Fruit fly (Drosophila melanogaster) whole organism, embryonic: Measurements from ENCODE around the gene CG46459.
A peak's percentile ranks its signal among the peaks of the same experiment; 100 is the strongest.

Experiments used
- Aef1 ChIP-seq: fragments of 200-800 bp; sonication (Bioruptor generic); IDR thresholded peaks from 3 replicates; pipeline ENCODE4 v1.3.6; 2022; ENCODE audit warnings: missing biosample characterization, missing genetic modification characterization
- Atf-2 ChIP-seq: fragments of 200-800 bp; sonication (Bioruptor generic); optimal IDR thresholded peaks from 2 replicates; lab custom pipeline; 2016; ENCODE audit warnings: missing biosample characterization, missing genetic modification characterization
- CG10565 ChIP-seq: fragments of 200-800 bp; sonication (Bioruptor generic); optimal IDR thresholded peaks from 3 replicates; lab custom pipeline; 2016; ENCODE audit warnings: missing biosample characterization, mild to moderate bottlenecking, missing genetic modification characterization
- CG10979 ChIP-seq: fragments of 200-800 bp; sonication (Bioruptor generic); optimal IDR thresholded peaks from 2 replicates; lab custom pipeline; 2018; ENCODE audit warnings: missing biosample characterization, mild to moderate bottlenecking, missing genetic modification characterization, moderate library complexity
- CG12236 ChIP-seq: fragments of 200-800 bp; sonication (Bioruptor generic); optimal IDR thresholded peaks from 2 replicates; lab custom pipeline; 2016; ENCODE audit warnings: missing biosample characterization, missing genetic modification characterization
- CG15269 ChIP-seq: fragments of 200-800 bp; sonication (Bioruptor generic); optimal IDR thresholded peaks from 2 replicates; lab custom pipeline; 2018; ENCODE audit warnings: missing biosample characterization, mild to moderate bottlenecking, missing genetic modification characterization, moderate library complexity
- CG17361 ChIP-seq: fragments of 200-800 bp; sonication (Bioruptor generic); IDR thresholded peaks from 3 replicates; pipeline ENCODE4 v1.3.6; 2022; ENCODE audit warnings: missing biosample characterization, missing genetic modification characterization
- CG17802 ChIP-seq: fragments of 200-800 bp; sonication (Bioruptor generic); optimal IDR thresholded peaks from 2 replicates; lab custom pipeline; 2018; ENCODE audit warnings: missing biosample characterization, mild to moderate bottlenecking, missing genetic modification characterization, moderate library complexity
- CG2120 ChIP-seq: fragments of 200-800 bp; sonication (Bioruptor generic); optimal IDR thresholded peaks from 3 replicates; lab custom pipeline; 2016; ENCODE audit warnings: missing biosample characterization, missing genetic modification characterization
- CG2199 ChIP-seq: fragments of 200-800 bp; sonication (Bioruptor generic); IDR thresholded peaks from 3 replicates; pipeline ENCODE4 v1.3.6; 2022; ENCODE audit warnings: missing biosample characterization, missing genetic modification characterization
- CG2678 ChIP-seq: fragments of 200-800 bp; sonication (Bioruptor generic); optimal IDR thresholded peaks from 3 replicates; lab custom pipeline; 2019; ENCODE audit warnings: missing biosample characterization, mild to moderate bottlenecking, missing genetic modification characterization, moderate library complexity
- CG3995 ChIP-seq: fragments of 200-800 bp; sonication (Bioruptor generic); optimal IDR thresholded peaks from 3 replicates; lab custom pipeline; 2016; ENCODE audit warnings: missing biosample characterization, missing genetic modification characterization
- CG4282 ChIP-seq: fragments of 200-800 bp; sonication (Bioruptor generic); optimal IDR thresholded peaks from 2 replicates; lab custom pipeline; 2016; ENCODE audit warnings: missing biosample characterization, missing genetic modification characterization
- CG5953 ChIP-seq: fragments of 200-800 bp; sonication (Bioruptor generic); IDR thresholded peaks from 2 replicates; pipeline ENCODE4 v1.3.6; 2022; ENCODE audit warnings: missing biosample characterization, missing genetic modification characterization
- CG7928 ChIP-seq: fragments of 200-800 bp; sonication (Bioruptor generic); optimal IDR thresholded peaks from 2 replicates; lab custom pipeline; 2017; ENCODE audit warnings: missing biosample characterization, mild to moderate bottlenecking, missing genetic modification characterization
- CG8359 ChIP-seq: fragments of 200-800 bp; sonication (Bioruptor generic); optimal IDR thresholded peaks from 2 replicates; lab custom pipeline; 2017; ENCODE audit warnings: missing biosample characterization, mild to moderate bottlenecking, missing genetic modification characterization, borderline replicate concordance
- CG9817 ChIP-seq: fragments of 200-800 bp; sonication (Bioruptor generic); optimal IDR thresholded peaks from 2 replicates; lab custom pipeline; 2018; ENCODE audit warnings: missing biosample characterization, mild to moderate bottlenecking, missing genetic modification characterization, moderate library complexity
- CoRest ChIP-seq: fragments of 200-800 bp; sonication (Bioruptor generic); optimal IDR thresholded peaks from 3 replicates; lab custom pipeline; 2018; ENCODE audit warnings: missing biosample characterization, mild to moderate bottlenecking, missing genetic modification characterization, moderate library complexity
- D19A ChIP-seq: fragments of 200-800 bp; optimal IDR thresholded peaks from 3 replicates; lab custom pipeline; 2019; ENCODE audit warnings: missing biosample characterization, mild to moderate bottlenecking, missing genetic modification characterization, moderate library complexity
- Dad ChIP-seq: fragments of 200-800 bp; sonication (Bioruptor generic); optimal IDR thresholded peaks from 3 replicates; lab custom pipeline; 2016; ENCODE audit warnings: missing biosample characterization, missing genetic modification characterization
- Dek ChIP-seq: fragments of 200-800 bp; sonication (Bioruptor generic); optimal IDR thresholded peaks from 3 replicates; lab custom pipeline; 2019; ENCODE audit warnings: missing biosample characterization, mild to moderate bottlenecking, missing genetic modification characterization, moderate library complexity
- Ets97D ChIP-seq: fragments of 200-800 bp; sonication (Bioruptor generic); optimal IDR thresholded peaks from 3 replicates; lab custom pipeline; 2016; ENCODE audit warnings: missing biosample characterization, missing genetic modification characterization
- Hsf ChIP-seq: fragments of 200-800 bp; sonication (Bioruptor generic); optimal IDR thresholded peaks from 3 replicates; lab custom pipeline; 2016; ENCODE audit warnings: missing biosample characterization, missing genetic modification characterization
- Med ChIP-seq: fragments of 200-800 bp; sonication (Bioruptor generic); peaks from one replicate; lab custom pipeline; 2016; ENCODE audit warnings: missing biosample characterization, missing genetic modification characterization, mild to moderate bottlenecking, inconsistent platforms, moderate library complexity
- Scr ChIP-seq: fragments of 200-800 bp; sonication (Bioruptor generic); IDR thresholded peaks from 2 replicates; pipeline ENCODE4 v1.3.6; 2022; ENCODE audit warnings: missing biosample characterization, missing genetic modification characterization; ENCODE audit not compliant: partially characterized antibody
- cato ChIP-seq: fragments of 200-800 bp; sonication (Bioruptor generic); optimal IDR thresholded peaks from 2 replicates; lab custom pipeline; 2016; ENCODE audit warnings: missing biosample characterization, missing genetic modification characterization, borderline replicate concordance
- caup ChIP-seq: fragments of 200-800 bp; sonication (Bioruptor generic); optimal IDR thresholded peaks from 3 replicates; lab custom pipeline; 2017; ENCODE audit warnings: missing biosample characterization, mild to moderate bottlenecking, missing genetic modification characterization, moderate library complexity; ENCODE audit not compliant: severe bottlenecking
- chm ChIP-seq: fragments of 200-800 bp; sonication (Bioruptor generic); IDR thresholded peaks from 2 replicates; pipeline ENCODE4 v1.3.6; 2022; ENCODE audit warnings: missing biosample characterization, missing genetic modification characterization
- disco-r ChIP-seq: fragments of 200-800 bp; sonication (Bioruptor generic); optimal IDR thresholded peaks from 2 replicates; lab custom pipeline; 2016; ENCODE audit warnings: missing biosample characterization, missing genetic modification characterization
- emc ChIP-seq: fragments of 200-800 bp; sonication (Bioruptor generic); optimal IDR thresholded peaks from 2 replicates; lab custom pipeline; 2016; ENCODE audit warnings: missing biosample characterization, missing genetic modification characterization
- gem ChIP-seq: fragments of 200-800 bp; sonication (Bioruptor generic); optimal IDR thresholded peaks from 2 replicates; lab custom pipeline; 2019; ENCODE audit warnings: missing biosample characterization, mild to moderate bottlenecking, missing genetic modification characterization, moderate library complexity
- grn ChIP-seq: fragments of 200-800 bp; sonication (Bioruptor generic); optimal IDR thresholded peaks from 3 replicates; lab custom pipeline; 2017; ENCODE audit warnings: missing biosample characterization, missing genetic modification characterization
- hkb ChIP-seq, 2 experiments: fragments of 200-800 bp in 1 of 2; fragments of >200 bp in 1 of 2; sonication (Bioruptor generic) in 1 of 2; IDR thresholded peaks in 1 of 2; optimal IDR thresholded peaks in 1 of 2; 2 replicates each; pipeline versions ENCODE4 v1.3.6 to Lab custom; 2017 to 2022; ENCODE audit warnings: missing biosample characterization in 1 of 2, missing genetic modification characterization in 1 of 2
- lilli ChIP-seq: fragments of 200-800 bp; sonication (Bioruptor generic); optimal IDR thresholded peaks from 3 replicates; lab custom pipeline; 2016; ENCODE audit warnings: missing biosample characterization, missing genetic modification characterization
- luna ChIP-seq: fragments of 200-800 bp; sonication (Bioruptor generic); optimal IDR thresholded peaks from 2 replicates; lab custom pipeline; 2016; ENCODE audit warnings: missing biosample characterization, missing genetic modification characterization
- mirr ChIP-seq: fragments of 200-800 bp; sonication (Bioruptor generic); optimal IDR thresholded peaks from 3 replicates; lab custom pipeline; 2018; ENCODE audit warnings: missing biosample characterization, mild to moderate bottlenecking, missing genetic modification characterization
- otp ChIP-seq: fragments of 200-800 bp; sonication (Bioruptor generic); IDR thresholded peaks from 3 replicates; pipeline ENCODE4, ENCODE4 v1.3.6; 2022; ENCODE audit warnings: missing biosample characterization, missing genetic modification characterization
- pho ChIP-seq: fragments of 200-800 bp; sonication (Bioruptor generic); optimal IDR thresholded peaks from 2 replicates; lab custom pipeline; 2016; ENCODE audit warnings: missing biosample characterization, missing genetic modification characterization
- prd ChIP-seq, 3 experiments: fragments of >200 bp in 2 of 3; fragments of 200-800 bp in 1 of 3; sonication (Bioruptor generic) in 1 of 3; optimal IDR thresholded peaks in 2 of 3; IDR thresholded peaks in 1 of 3; 2 replicates in 2 of 3; 3 replicates in 1 of 3; pipeline versions ENCODE4 v1.3.6 to Lab custom; 2017 to 2022; ENCODE audit warnings: missing biosample characterization in 1 of 3, missing genetic modification characterization in 1 of 3
- pros ChIP-seq: fragments of 200-800 bp; sonication (Bioruptor generic); optimal IDR thresholded peaks from 3 replicates; lab custom pipeline; 2019; ENCODE audit warnings: missing biosample characterization, mild to moderate bottlenecking, missing genetic modification characterization, moderate library complexity
- ro ChIP-seq: fragments of 200-800 bp; sonication (Bioruptor generic); IDR thresholded peaks from 2 replicates; pipeline ENCODE4 v1.3.6; 2022; ENCODE audit warnings: missing biosample characterization, missing genetic modification characterization
- sens ChIP-seq: fragments of 200-800 bp; sonication (Bioruptor generic); peaks from one replicate; lab custom pipeline; 2016; ENCODE audit warnings: missing biosample characterization, missing genetic modification characterization
- seq ChIP-seq: fragments of 200-800 bp; sonication (Bioruptor generic); IDR thresholded peaks from 2 replicates; pipeline ENCODE4 v1.3.6; 2022; ENCODE audit warnings: missing biosample characterization, missing genetic modification characterization
- so ChIP-seq: fragments of 200-800 bp; sonication (Bioruptor generic); IDR thresholded peaks from 3 replicates; pipeline ENCODE4 v1.3.6; 2022; ENCODE audit warnings: missing biosample characterization, missing genetic modification characterization
- trh ChIP-seq: fragments of 200-800 bp; sonication (Bioruptor generic); optimal IDR thresholded peaks from 2 replicates; lab custom pipeline; 2016; ENCODE audit warnings: missing biosample characterization, missing genetic modification characterization

CG46459 gene

dm6 chr3R:10667964-10668363, 28.5 kb upstream of the CG46459 start (continued):
- no peak for TF ChIP-seq prd (optimal IDR thresholded peaks at IDR 0.05; lab: Kevin White, UChicago)
- 0 out of 3 replicates have a peak, but pooled peaks have one; percentile 13 for TF ChIP-seq prd (GFP tag; IDR thresholded peaks at IDR 0.05; lab: Robert Waterston, UW)
- no peak for TF ChIP-seq CG17802
- no peak for TF ChIP-seq CG4282
- no peak for TF ChIP-seq caup (GFP tag; lab: Kevin White, UChicago)
- TF ChIP-seq Aef1 (GFP tag; lab: Robert Waterston, UW): no peak
- TF ChIP-seq cato (GFP tag; lab: Kevin White, UChicago): no peak
- no peak for TF ChIP-seq luna (GFP tag; lab: Kevin White, UChicago)

- no peak for TF ChIP-seq CG2678 (tag; lab: Kevin White, UChicago)
- TF ChIP-seq, all 482 proteins: peak for 0
These were observed 26.5 kb upstream of the CG46459 start for dm6 chr3R:10669950-10670349.

- TF ChIP-seq so (GFP tag; lab: Robert Waterston, UW) (no peak), seq (GFP tag; lab: Robert Waterston, UW) (no peak), ro (GFP tag; lab: Robert Waterston, UW) (no peak), otp (no peak), sens (peak; percentile 51)
- TF ChIP-seq, all 482 proteins: peak for 1
These were observed 23.8 kb upstream of the CG46459 start for dm6 chr3R:10672680-10673079.

- TF ChIP-seq grn (GFP tag; lab: Kevin White, UChicago): no peak
- no peak for TF ChIP-seq trh
- no peak for TF ChIP-seq disco-r (GFP tag; lab: Kevin White, UChicago)
- no peak for TF ChIP-seq D19A (tag; lab: Kevin White, UChicago)
- no peak for TF ChIP-seq Dek
- no peak for TF ChIP-seq mirr (GFP tag; lab: Kevin White, UChicago)
- TF ChIP-seq prd (optimal IDR thresholded peaks at IDR 0.05; lab: Kevin White, UChicago): no peak
- TF ChIP-seq prd (GFP tag; IDR thresholded peaks at IDR 0.05; lab: Robert Waterston, UW): no peak
- no peak for TF ChIP-seq CG15269 (tag; lab: Kevin White, UChicago)
- no peak for TF ChIP-seq CG10979
- TF ChIP-seq hkb (optimal IDR thresholded peaks at IDR 0.05; lab: Kevin White, UChicago): no peak
- TF ChIP-seq hkb (GFP tag; IDR thresholded peaks at IDR 0.05; lab: Robert Waterston, UW): 0 out of 2 replicates have a peak, but pooled peaks have one; percentile 33
- TF ChIP-seq Hsf: no peak
- no peak for TF ChIP-seq pho
- no peak for TF ChIP-seq Atf-2 (GFP tag; lab: Kevin White, UChicago)
- TF ChIP-seq lilli (GFP tag; lab: Kevin White, UChicago): no peak
- no peak for TF ChIP-seq pros (GFP tag; lab: Kevin White, UChicago)
- no peak for TF ChIP-seq CG10565 (GFP tag; lab: Kevin White, UChicago)
- TF ChIP-seq Med: peak; percentile 41
- TF ChIP-seq CG9817: no peak
- TF ChIP-seq CG17802: no peak
- no peak for TF ChIP-seq emc
- TF ChIP-seq CG2120: no peak
- TF ChIP-seq chm (GFP tag; lab: Robert Waterston, UW): peak; percentile 26; the same call in 1 of the 2 replicates
- TF ChIP-seq CG12236 (GFP tag; lab: Kevin White, UChicago): no peak
These were observed 22.9 kb upstream of the CG46459 start for dm6 chr3R:10673571-10673970.

- TF ChIP-seq CG17361 (GFP tag; lab: Robert Waterston, UW) (peak; percentile 41; the same call in 1 of the 3 replicates), CG2199 (GFP tag; lab: Robert Waterston, UW) (peak; percentile 62; the same call in 2 of the 3 replicates), CG7928 (peak; percentile 13), CG8359 (GFP tag; lab: Kevin White, UChicago) (no peak), CG5953 (GFP tag; lab: Robert Waterston, UW) (no peak), CG2678 (tag; lab: Kevin White, UChicago) (peak; percentile 35), Ets97D (GFP tag; lab: Kevin White, UChicago) (peak; percentile 55), Dad (GFP tag; lab: Kevin White, UChicago) (peak; percentile 20), pho (peak; percentile 62), CoRest (tag; lab: Kevin White, UChicago) (peak; percentile 54), Scr (peak; percentile 75), gem (peak; percentile 28), CG3995 (GFP tag; lab: Kevin White, UChicago) (peak; percentile 36)
These were observed 21.3 kb upstream of the CG46459 start for dm6 chr3R:10675101-10675500.
